Fruit fly (Drosophila melanogaster) whole organism, prepupa: Measurements from ENCODE around the gene temp.

Experiments used
- CG10669 ChIP-seq: fragments of 200-800 bp; sonication (Bioruptor generic); optimal IDR thresholded peaks from 3 replicates; lab custom pipeline; 2018; ENCODE audit warnings: missing biosample characterization, mild to moderate bottlenecking, missing genetic modification characterization, moderate library complexity
- CG6854 ChIP-seq: fragments of 200-800 bp; sonication (Bioruptor generic); optimal IDR thresholded peaks from 2 replicates; lab custom pipeline; 2017; ENCODE audit warnings: missing biosample characterization, mild to moderate bottlenecking, missing genetic modification characterization

DNA sequence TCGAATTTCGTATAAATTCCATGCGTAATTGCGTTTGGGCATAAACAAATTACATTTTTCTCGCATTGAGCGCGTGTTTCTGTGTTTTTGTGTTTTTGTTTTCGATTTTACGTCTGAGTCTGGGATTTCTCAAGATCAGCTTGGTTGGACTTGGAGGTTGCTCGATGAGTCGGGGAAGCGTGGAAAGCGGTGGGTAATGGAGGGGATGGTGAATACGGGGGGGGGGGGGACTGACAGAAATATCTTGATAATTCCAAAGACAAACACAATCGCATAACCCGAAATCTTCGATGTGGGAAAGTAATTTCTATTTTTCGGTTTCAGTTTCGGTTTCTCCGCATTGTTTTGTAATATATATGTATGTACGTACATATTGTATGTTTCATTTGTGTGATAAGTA lies 43.0 kb upstream of the temp start:
- TF ChIP-seq CG6854 (no peak), CG10669 (GFP tag; lab: Kevin White, UChicago) (no peak)
